Fruit fly (Drosophila melanogaster) whole organism: ENCODE data around the gene CG15773.

Experiments used
- CG8478 ChIP-seq: fragments of >200 bp; optimal IDR thresholded peaks from 2 replicates; lab custom pipeline; 2018; ENCODE audit warnings: inconsistent platforms
- Dll ChIP-seq: fragments of >200 bp; optimal IDR thresholded peaks from 2 replicates; lab custom pipeline; 2017
- EcR ChIP-seq, 2 experiments: fragments of >200 bp; optimal IDR thresholded peaks; 2 replicates each; lab custom pipeline; 2017; ENCODE audit warnings: missing biosample characterization in 2 of 2, missing genetic modification characterization in 2 of 2, missing genetic modification reagents in 2 of 2
- pan ChIP-seq: fragments of >200 bp; optimal IDR thresholded peaks from 2 replicates; lab custom pipeline; 2017
- psq ChIP-seq: fragments of >200 bp; optimal IDR thresholded peaks from 2 replicates; lab custom pipeline; 2017
- usp ChIP-seq: fragments of >200 bp; optimal IDR thresholded peaks from 2 replicates; lab custom pipeline; 2017; ENCODE audit warnings: missing biosample characterization, missing genetic modification characterization, mixed read lengths

CG15773 gene

dm6 chrX:5754837-5755828 is 22.6 kb downstream of the CG15773 start, which contains the start of the genes lin-52 and CG15771:
lin-52 (minus strand) TSS chrX:5754958.
CG15771 (plus strand) TSS chrX:5755574.
- TF ChIP-seq EcR (GFP tag; optimal IDR thresholded peaks at IDR 0.05; lab: Kevin White, UChicago) (no peak), Dll (lab: Kevin White, UChicago) (peak; percentile 77)

- TF ChIP-seq usp (GFP tag; lab: Kevin White, UChicago): no peak
- TF ChIP-seq pan (lab: Kevin White, UChicago): no peak
- no peak for TF ChIP-seq Dll (lab: Kevin White, UChicago)
Observed at dm6 chrX:5756146-5756545, 23.6 kb downstream of the CG15773 start.

- TF ChIP-seq Dll (lab: Kevin White, UChicago) (no peak), pan (lab: Kevin White, UChicago) (no peak), EcR (GFP tag; optimal IDR thresholded peaks at IDR 0.05; lab: Kevin White, UChicago) (no peak), psq (lab: Kevin White, UChicago) (no peak), usp (GFP tag; lab: Kevin White, UChicago) (no peak), CG8478 (no peak)
Observed at dm6 chrX:5763443-5764000, 31.0 kb downstream of the CG15773 start.

- TF ChIP-seq EcR (GFP tag; optimal IDR thresholded peaks at IDR 0.05; lab: Kevin White, UChicago) (no peak), usp (GFP tag; lab: Kevin White, UChicago) (no peak), CG8478 (no peak), psq (lab: Kevin White, UChicago) (no peak), Dll (lab: Kevin White, UChicago) (no peak), pan (lab: Kevin White, UChicago) (no peak)
Observed at dm6 chrX:5764001-5764892, 31.7 kb downstream of the CG15773 start, which contains the start of the genes MAPk-Ak2 and CG42699. MAPk-Ak2 (minus strand) TSS chrX:5764203. CG42699 (plus strand) TSS chrX:5764553.

- TF ChIP-seq psq (lab: Kevin White, UChicago): no peak
- no peak for TF ChIP-seq CG8478
- no peak for TF ChIP-seq Dll (lab: Kevin White, UChicago)
- TF ChIP-seq usp (GFP tag; lab: Kevin White, UChicago): no peak
- no peak for TF ChIP-seq EcR (GFP tag; optimal IDR thresholded peaks at IDR 0.05; lab: Kevin White, UChicago)
- no peak for TF ChIP-seq pan (lab: Kevin White, UChicago)
Observed at dm6 chrX:5766732-5767131, 34.2 kb downstream of the CG15773 start.

dm6 chrX:5768602-5769251 is 36.2 kb downstream of the CG15773 start:
- TF ChIP-seq usp (GFP tag; lab: Kevin White, UChicago) (no peak), psq (lab: Kevin White, UChicago) (no peak), EcR (GFP tag; optimal IDR thresholded peaks at IDR 0.05; lab: Kevin White, UChicago) (no peak), Dll (lab: Kevin White, UChicago) (no peak), pan (lab: Kevin White, UChicago) (no peak), CG8478 (no peak)

- TF ChIP-seq Dll (lab: Kevin White, UChicago) (peak; percentile 5), pan (lab: Kevin White, UChicago) (no peak)
Observed at dm6 chrX:5770730-5771181, 38.2 kb downstream of the CG15773 start, which contains the start of gene CG3097. CG3097 (minus strand) TSS chrX:5770780.

- TF ChIP-seq EcR (GFP tag; optimal IDR thresholded peaks at IDR 0.05; lab: Kevin White, UChicago) (no peak), psq (lab: Kevin White, UChicago) (no peak)
Observed at dm6 chrX:5772409-5772808, 39.9 kb downstream of the CG15773 start.

- TF ChIP-seq usp (GFP tag; lab: Kevin White, UChicago) (no peak), psq (lab: Kevin White, UChicago) (no peak), Dll (lab: Kevin White, UChicago) (no peak), EcR (GFP tag; optimal IDR thresholded peaks at IDR 0.05; lab: Kevin White, UChicago) (no peak), pan (lab: Kevin White, UChicago) (no peak), CG8478 (no peak)
Observed at dm6 chrX:5776547-5776946, 44.0 kb downstream of the CG15773 start, which contains the start of gene CG42264. CG42264 (minus strand) TSS chrX:5776647.

dm6 chrX:5781520-5781919 is 49.0 kb downstream of the CG15773 start, which contains the start of gene CG3108:
CG3108 (minus strand) TSS chrX:5781620.
- TF ChIP-seq usp (GFP tag; lab: Kevin White, UChicago) (no peak), CG8478 (no peak), Dll (lab: Kevin White, UChicago) (no peak), EcR (GFP tag; optimal IDR thresholded peaks at IDR 0.05; lab: Kevin White, UChicago) (no peak), psq (lab: Kevin White, UChicago) (no peak), pan (lab: Kevin White, UChicago) (no peak)
